Worm (Caenorhabditis elegans) whole organism, mixed stage, embryonic: ENCODE results near the gene sco-1.

Experiments
- flh-1 ChIP-seq: fragments of 200-800 bp; sonication (Bioruptor generic); optimal IDR thresholded peaks from 2 replicates; lab custom pipeline; 2018; ENCODE audit warnings: mild to moderate bottlenecking, missing genetic modification characterization, moderate library complexity, missing compliant biosample characterization
- lin-32 ChIP-seq: fragments of 200-800 bp; sonication (Bioruptor generic); optimal IDR thresholded peaks from 2 replicates; lab custom pipeline; 2018; ENCODE audit warnings: mild to moderate bottlenecking, missing genetic modification characterization, missing compliant biosample characterization
- mab-5 ChIP-seq: fragments of 150-350 bp; optimal IDR thresholded peaks from 2 replicates; lab custom pipeline; 2014; ENCODE audit warnings: missing biosample characterization, missing genetic modification characterization
- nhr-12 ChIP-seq: fragments of 150-350 bp; optimal IDR thresholded peaks from 2 replicates; lab custom pipeline; 2014; ENCODE audit warnings: missing biosample characterization, missing genetic modification characterization
- nhr-237 ChIP-seq: fragments of 150-350 bp; optimal IDR thresholded peaks from 2 replicates; lab custom pipeline; 2014; ENCODE audit warnings: missing biosample characterization, missing genetic modification characterization
- pha-4 ChIP-seq: fragments of 150-350 bp; optimal IDR thresholded peaks from 2 replicates; lab custom pipeline; 2018; ENCODE audit warnings: missing biosample characterization, missing genetic modification reagents, missing genetic modification characterization

ce11 chrII:4256541-4257001, 42.9 kb upstream of the sco-1 start, which contains the start of gene C16A11.7:
- no peak for TF ChIP-seq nhr-12
- TF ChIP-seq flh-1, result no peak
- TF ChIP-seq lin-32, result no peak
- TF ChIP-seq pha-4 (tag; lab: Kevin White, UChicago), result no peak
- no peak for TF ChIP-seq mab-5 (tag; lab: Kevin White, UChicago)
- no peak for TF ChIP-seq nhr-237 (tag; lab: Kevin White, UChicago)
